Worm (Caenorhabditis elegans) whole organism, midembryonic: ENCODE measurements around the gene twk-13.

Experiments
- T22C8.4 ChIP-seq: fragments of 200-800 bp; sonication (Bioruptor generic); IDR thresholded peaks from 2 replicates; pipeline ENCODE4 v1.3.6; 2022; ENCODE audit warnings: missing genetic modification characterization, missing compliant biosample characterization
- cog-1 ChIP-seq: sonication (generic microtip); optimal IDR thresholded peaks from 2 replicates; lab custom pipeline; 2016; ENCODE audit warnings: missing genetic modification characterization, missing compliant biosample characterization
- flt-1 ChIP-seq: fragments of 200-800 bp; sonication (Bioruptor generic); IDR thresholded peaks from 2 replicates; pipeline ENCODE4 v1.3.6; 2022; ENCODE audit warnings: missing genetic modification characterization, missing compliant biosample characterization
- klf-2 ChIP-seq: fragments of 200-800 bp; sonication (Bioruptor generic); conservative IDR thresholded peaks from 2 replicates; pipeline ENCODE4 v1.3.6; 2022; ENCODE audit warnings: missing genetic modification reagents, missing genetic modification characterization, missing compliant biosample characterization
- med-1 ChIP-seq: sonication (generic microtip); optimal IDR thresholded peaks from 2 replicates; lab custom pipeline; 2017; ENCODE audit warnings: missing genetic modification characterization, mild to moderate bottlenecking, missing compliant biosample characterization, antibody characterized with exemption, missing genetic modification reagents; ENCODE audit not compliant: insufficient read depth
- ref-1 ChIP-seq: fragments of 200-800 bp; sonication (Bioruptor generic); conservative IDR thresholded peaks from 2 replicates; pipeline ENCODE4 v1.3.6; 2022; ENCODE audit warnings: missing genetic modification reagents, missing genetic modification characterization, missing compliant biosample characterization
- tab-1 ChIP-seq: fragments of 200-800 bp; sonication (Bioruptor generic); IDR thresholded peaks from 2 replicates; pipeline ENCODE4 v1.3.6; 2022; ENCODE audit warnings: missing genetic modification characterization, missing compliant biosample characterization
- ztf-23 ChIP-seq: fragments of 200-800 bp; sonication (Bioruptor generic); IDR thresholded peaks from 2 replicates; pipeline ENCODE4 v1.3.6; 2022; ENCODE audit warnings: missing genetic modification reagents, missing genetic modification characterization, missing compliant biosample characterization
- ztf-29 ChIP-seq: fragments of 200-800 bp; sonication (Bioruptor generic); IDR thresholded peaks from 2 replicates; pipeline ENCODE4 v1.3.6; 2022; ENCODE audit warnings: missing genetic modification reagents, missing genetic modification characterization, missing compliant biosample characterization

twk-13 gene

DNA sequence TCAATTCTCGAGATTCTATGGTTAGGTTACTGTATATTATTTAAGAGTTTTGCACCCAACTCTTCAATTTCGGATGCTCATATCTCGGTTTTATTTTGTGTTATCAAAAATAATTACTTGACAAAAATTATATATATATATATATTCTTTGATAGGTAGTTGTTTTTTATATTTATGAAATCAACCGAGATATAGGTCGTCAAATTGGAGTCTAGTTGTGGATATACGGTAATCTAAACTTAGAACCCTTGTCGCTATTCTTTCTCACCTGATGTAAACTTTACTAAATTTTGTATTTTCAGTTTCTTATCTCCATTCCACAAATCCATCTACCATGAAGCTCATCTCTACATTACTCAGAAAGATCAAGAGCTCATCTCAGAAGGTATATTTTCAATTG lies 54.6 kb downstream of the twk-13 start, which contains the start of gene F55C5.10:
Gene F55C5.10 (plus strand): TSS at position 301 of the 400 bp plus-strand sequence.
- TF ChIP-seq ref-1 (GFP tag; lab: Robert Waterston, UW) (no peak), cog-1 (no peak), ztf-23 (GFP tag; lab: Robert Waterston, UW) (no peak), klf-2 (no peak)

DNA sequence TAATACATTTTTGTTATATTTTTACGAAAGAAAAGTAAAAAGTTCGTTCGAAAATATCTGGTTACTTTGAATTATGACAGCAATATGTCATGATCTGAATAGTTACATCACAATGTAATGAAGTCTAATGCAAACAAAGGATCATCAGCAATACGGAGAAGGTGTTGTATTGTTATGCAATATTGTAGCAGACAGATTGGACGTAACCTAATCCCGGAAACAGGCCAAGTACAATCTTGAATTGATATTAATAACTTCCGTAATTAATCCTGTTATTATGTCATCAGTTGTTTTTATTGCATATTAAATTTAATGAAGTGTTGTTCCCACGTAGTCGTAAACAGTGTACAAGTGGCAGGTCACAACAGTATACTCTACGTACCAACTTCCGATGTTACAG lies 56.3 kb downstream of the twk-13 start:
- no peak for TF ChIP-seq ztf-23 (GFP tag; lab: Robert Waterston, UW)
- TF ChIP-seq tab-1 = no peak
- TF ChIP-seq ztf-29 (GFP tag; lab: Robert Waterston, UW) = no peak
- TF ChIP-seq med-1 (GFP tag; lab: Kevin White, UChicago) = no peak
- no peak for TF ChIP-seq cog-1
- TF ChIP-seq ref-1 (GFP tag; lab: Robert Waterston, UW) = no peak
- no peak for TF ChIP-seq flt-1
- no peak for TF ChIP-seq klf-2
- TF ChIP-seq T22C8.4 (GFP tag; lab: Robert Waterston, UW) = no peak

DNA sequence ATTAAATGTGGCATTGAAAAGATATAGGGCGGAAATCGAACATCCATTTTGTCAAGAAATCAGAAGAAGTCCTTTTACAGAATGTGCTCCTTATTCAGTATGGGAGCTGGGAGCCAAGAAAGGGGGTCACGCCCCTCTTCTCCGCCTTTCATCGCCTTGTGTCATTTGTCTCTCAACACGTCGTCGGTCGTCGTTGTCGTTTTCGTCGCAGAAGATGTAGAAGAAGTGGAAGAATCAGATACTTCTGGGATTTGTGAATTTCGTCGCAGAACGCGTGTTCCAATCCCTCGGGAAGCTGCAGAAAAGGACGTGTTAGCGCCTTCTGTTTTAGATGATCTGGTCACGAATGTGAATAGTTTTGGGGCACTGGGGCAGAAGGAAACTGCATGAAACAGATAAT lies 60.8 kb downstream of the twk-13 start, which contains the start of gene bnc-1:
Gene bnc-1 (minus strand): TSS at position 101 of the 400 bp plus-strand sequence.
- no peak for TF ChIP-seq klf-2
- TF ChIP-seq ztf-29 (GFP tag; lab: Robert Waterston, UW) = no peak
- no peak for TF ChIP-seq med-1 (GFP tag; lab: Kevin White, UChicago)
- TF ChIP-seq ref-1 (GFP tag; lab: Robert Waterston, UW) = no peak
- no peak for TF ChIP-seq ztf-23 (GFP tag; lab: Robert Waterston, UW)
- TF ChIP-seq tab-1 = no peak
- no peak for TF ChIP-seq flt-1
- TF ChIP-seq T22C8.4 (GFP tag; lab: Robert Waterston, UW) = no peak
- no peak for TF ChIP-seq cog-1

DNA sequence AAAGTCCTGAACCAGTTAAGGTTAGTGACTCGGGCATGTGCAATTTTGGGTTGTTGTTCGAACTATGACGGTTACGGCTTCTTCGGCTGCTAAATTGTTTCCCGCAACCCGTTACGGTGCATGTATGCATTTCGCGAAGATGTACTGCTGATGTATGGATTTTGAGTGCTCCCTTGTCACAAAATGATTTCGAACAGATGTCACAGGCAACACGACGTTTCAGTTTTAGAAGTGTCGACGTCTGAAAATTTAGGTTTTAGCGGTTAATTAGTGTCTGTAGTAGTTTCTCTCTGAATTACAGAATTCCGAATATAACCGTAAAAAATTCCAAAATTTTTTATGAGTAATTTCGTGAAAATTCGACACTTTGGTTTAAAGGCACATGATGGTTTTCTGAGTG lies 62.1 kb downstream of the twk-13 start:
- TF ChIP-seq flt-1 (no peak), ztf-29 (GFP tag; lab: Robert Waterston, UW) (no peak), klf-2 (no peak), ztf-23 (GFP tag; lab: Robert Waterston, UW) (no peak)

DNA sequence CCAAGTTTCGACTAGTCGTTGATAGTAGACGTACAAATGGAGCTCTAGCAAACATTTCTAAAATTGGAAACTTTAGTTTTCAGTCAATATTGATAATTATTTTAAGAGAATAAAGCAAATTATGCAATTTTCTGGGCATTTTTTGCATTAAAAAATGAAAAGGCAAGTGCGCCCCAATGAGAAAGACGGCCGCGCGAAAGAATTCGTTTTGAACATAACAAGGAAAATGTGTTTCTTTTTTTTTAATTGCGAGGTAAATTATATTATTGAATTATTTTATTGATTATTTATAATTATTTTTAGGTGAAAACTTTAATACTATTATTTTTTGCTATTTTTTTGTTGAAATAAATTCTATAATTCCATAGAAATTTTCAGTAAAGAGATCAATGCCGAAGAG lies 66.3 kb downstream of the twk-13 start, which contains the start of the genes tsfm-1 and capg-2:
Gene tsfm-1 (minus strand): TSS at position 57 of the 400 bp plus-strand sequence.
Gene capg-2 (plus strand): TSS at position 379 of the 400 bp plus-strand sequence.
- no peak for TF ChIP-seq klf-2
- no peak for TF ChIP-seq med-1 (GFP tag; lab: Kevin White, UChicago)
- TF ChIP-seq cog-1 = no peak
- TF ChIP-seq ztf-29 (GFP tag; lab: Robert Waterston, UW) = no peak
- TF ChIP-seq flt-1 = no peak
- no peak for TF ChIP-seq ztf-23 (GFP tag; lab: Robert Waterston, UW)
- no peak for TF ChIP-seq tab-1
- no peak for TF ChIP-seq T22C8.4 (GFP tag; lab: Robert Waterston, UW)
- TF ChIP-seq ref-1 (GFP tag; lab: Robert Waterston, UW) = no peak
